Worm (Caenorhabditis elegans) whole organism, L2 larva: Measurements from ENCODE around the gene nyn-3.

ENCODE experiments used
- aly-2 ChIP-seq: fragments of 150-350 bp; optimal IDR thresholded peaks from 2 replicates; lab custom pipeline; 2014; ENCODE audit warnings: missing biosample characterization, missing genetic modification characterization
- ama-1 ChIP-seq: fragments of 150-350 bp; optimal IDR thresholded peaks from 2 replicates; lab custom pipeline; 2018; ENCODE audit warnings: inconsistent platforms
- ceh-82 ChIP-seq: fragments of 150-350 bp; optimal IDR thresholded peaks from 2 replicates; lab custom pipeline; 2014; ENCODE audit warnings: missing biosample characterization, missing genetic modification characterization
- dmd-4 ChIP-seq: sonication (generic microtip); optimal IDR thresholded peaks from 2 replicates; lab custom pipeline; 2017; ENCODE audit warnings: missing biosample characterization, missing genetic modification characterization
- mbf-1 ChIP-seq: sonication (generic microtip); optimal IDR thresholded peaks from 2 replicates; lab custom pipeline; 2017; ENCODE audit warnings: missing biosample characterization, missing genetic modification characterization
- nhr-237 ChIP-seq: fragments of 150-350 bp; optimal IDR thresholded peaks from 2 replicates; lab custom pipeline; 2014; ENCODE audit warnings: missing biosample characterization, missing genetic modification characterization
- nhr-25 ChIP-seq: fragments of 150-350 bp; sonication (generic microtip); optimal IDR thresholded peaks from 3 replicates; lab custom pipeline; 2014; ENCODE audit warnings: missing biosample characterization, missing genetic modification characterization
- sma-3 ChIP-seq: sonication (generic microtip); optimal IDR thresholded peaks from 2 replicates; lab custom pipeline; 2016; ENCODE audit warnings: missing genetic modification reagents, missing genetic modification characterization, missing compliant biosample characterization

DNA sequence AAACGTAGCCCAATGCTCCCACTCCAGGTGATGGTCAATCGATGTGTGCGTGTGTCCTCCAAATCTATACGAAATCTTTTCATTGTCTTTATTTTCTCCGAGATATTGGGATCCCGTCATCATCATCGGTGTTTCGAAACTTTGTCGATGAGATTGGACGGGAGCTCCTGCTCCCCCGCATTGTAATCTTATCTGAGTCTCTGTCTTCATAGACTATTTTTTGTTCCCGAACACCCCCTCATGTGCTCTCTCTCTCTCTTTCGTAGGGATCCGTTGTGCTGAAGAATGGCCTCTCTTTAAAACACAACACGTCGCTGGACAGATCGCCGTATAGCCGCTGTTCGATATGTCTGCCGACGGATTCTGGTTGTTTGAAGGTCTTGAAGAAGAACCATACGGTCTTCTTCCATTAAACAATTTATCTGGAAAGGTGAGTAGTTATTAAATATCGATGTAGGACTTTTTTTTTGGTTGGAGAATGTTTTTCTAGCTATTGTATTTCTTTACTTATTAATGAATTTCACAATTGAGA, 10.8 kb upstream of the nyn-3 start, which contains the start of gene C29F5.1:
- TF ChIP-seq sma-3 (GFP tag; lab: Kevin White, UChicago) = no peak
- TF ChIP-seq aly-2 (tag; lab: Kevin White, UChicago) = no peak
- TF ChIP-seq ceh-82 (tag; lab: Kevin White, UChicago) = no peak
- TF ChIP-seq nhr-25 (tag; lab: Kevin White, UChicago) = no peak
- TF ChIP-seq mbf-1 (tag; lab: Kevin White, UChicago) = no peak
- TF ChIP-seq dmd-4 (tag; lab: Kevin White, UChicago) = no peak
- TF ChIP-seq nhr-237 = no peak
- no peak for TF ChIP-seq ama-1 (lab: Kevin White, UChicago)
